Worm (Caenorhabditis elegans) whole organism, mixed stage, embryonic: ENCODE results near the gene msp-142.
"Not testable (repeated sequence)": the region's sequence is repeated elsewhere in the genome, so short reads cannot be mapped to it uniquely, and the experiment has no call there.

Source experiments
- lin-13 ChIP-seq: fragments of 150-350 bp; optimal IDR thresholded peaks from 2 replicates; lab custom pipeline; 2014; ENCODE audit warnings: missing biosample characterization, missing genetic modification characterization
- mep-1 ChIP-seq: fragments of 150-350 bp; optimal IDR thresholded peaks from 2 replicates; lab custom pipeline; 2017; ENCODE audit warnings: missing biosample characterization, missing genetic modification reagents, missing genetic modification characterization, inconsistent platforms
- nhr-237 ChIP-seq: fragments of 150-350 bp; optimal IDR thresholded peaks from 2 replicates; lab custom pipeline; 2014; ENCODE audit warnings: missing biosample characterization, missing genetic modification characterization
- snpc-4 ChIP-seq: fragments of 150-350 bp; optimal IDR thresholded peaks from 2 replicates; lab custom pipeline; 2014; ENCODE audit warnings: missing biosample characterization, missing genetic modification characterization
- unc-39 ChIP-seq: fragments of 150-350 bp; optimal IDR thresholded peaks from 2 replicates; lab custom pipeline; 2014; ENCODE audit warnings: missing biosample characterization, missing genetic modification characterization

DNA sequence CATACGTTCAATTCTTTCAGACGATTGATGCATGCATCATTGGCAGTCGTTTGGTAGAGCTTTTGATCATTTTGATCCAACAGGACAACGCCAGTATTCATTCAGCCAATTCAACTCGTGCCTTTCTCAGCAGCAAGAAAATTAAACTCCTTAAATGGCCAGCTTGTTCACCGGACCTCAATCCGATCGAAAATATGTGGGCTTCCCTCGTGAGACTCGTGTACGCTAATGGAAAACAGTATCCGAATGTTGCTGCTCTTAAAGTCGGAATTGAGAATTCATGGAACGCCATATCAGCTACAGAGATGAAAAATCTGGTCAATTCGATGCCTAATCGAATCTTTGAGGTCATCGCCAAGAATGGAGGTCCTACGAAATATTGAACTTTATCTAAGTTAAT is 17.7 kb downstream of the msp-142 start, which contains the start of gene wago-5:
- TF ChIP-seq unc-39, mep-1, nhr-237, lin-13, snpc-4 (tag; lab: Kevin White, UChicago): not testable (repeated sequence)
